Fruit fly (Drosophila melanogaster): ENCODE data around the gene CG31368.

Gene CG31368

dm6 chr3R:11887114-11888037 lies 4.8 kb downstream of the CG31368 start, which contains the start of gene mthl5 (continued):
- no peak for TF ChIP-seq pfk (GFP tag; optimal IDR thresholded peaks at IDR 0.05)
- TF ChIP-seq ttk (GFP tag; IDR thresholded peaks at IDR 0.05), result peak; percentile 75
- TF ChIP-seq TFAM (GFP tag; optimal IDR thresholded peaks at IDR 0.05), result peak; percentile 16
- no peak for TF ChIP-seq Fer1 (GFP tag; optimal IDR thresholded peaks at IDR 0.05)
- TF ChIP-seq C15 (GFP tag; IDR thresholded peaks at IDR 0.05), result 0 out of 3 replicates have a peak, but pooled peaks have one; percentile 47
- TF ChIP-seq ATbp (GFP tag; optimal IDR thresholded peaks at IDR 0.05), result peak; percentile 76
- peak; percentile 71 for TF ChIP-seq CG7786 (GFP tag; optimal IDR thresholded peaks at IDR 0.05)
- TF ChIP-seq Mad (GFP tag; optimal IDR thresholded peaks at IDR 0.05), result peak; percentile 31
- TF ChIP-seq gt (GFP tag; IDR thresholded peaks at IDR 0.05), result no peak
- TF ChIP-seq CG34224 (GFP tag; IDR thresholded peaks at IDR 0.05; ENCODE audit: partially characterized antibody), result no peak
- TF ChIP-seq stc (GFP tag; IDR thresholded peaks at IDR 0.05), result peak; percentile 71
- peak; percentile 48; the same call in 1 of the 2 replicates for TF ChIP-seq H2.0 (GFP tag; IDR thresholded peaks at IDR 0.05)
- TF ChIP-seq Elba2 (GFP tag; optimal IDR thresholded peaks at IDR 0.05), result no peak
- TF ChIP-seq CG12659 (GFP tag; optimal IDR thresholded peaks at IDR 0.05), result peak; percentile 73
- TF ChIP-seq Gsc (GFP tag; IDR thresholded peaks at IDR 0.05), result peak; percentile 55
- TF ChIP-seq rib (GFP tag; IDR thresholded peaks at IDR 0.05), result no peak
- TF ChIP-seq Neu2 (GFP tag; optimal IDR thresholded peaks at IDR 0.05; ENCODE audit: borderline replicate concordance), result no peak
- TF ChIP-seq corto (GFP tag; optimal IDR thresholded peaks at IDR 0.05), result peak; percentile 74
- peak; percentile 71 for TF ChIP-seq Drgx (GFP tag; IDR thresholded peaks at IDR 0.05)
- peak; percentile 87 for TF ChIP-seq bab2 (GFP tag; optimal IDR thresholded peaks at IDR 0.05)
- peak; percentile 43 for TF ChIP-seq ab (GFP tag; optimal IDR thresholded peaks at IDR 0.05)
- TF ChIP-seq CG34376 (GFP tag; optimal IDR thresholded peaks at IDR 0.05), result no peak
- peak; percentile 44 for TF ChIP-seq Hmx (GFP tag; optimal IDR thresholded peaks at IDR 0.05)
- TF ChIP-seq ssp (GFP tag; IDR thresholded peaks at IDR 0.05), result peak; percentile 64
- peak; percentile 62 for TF ChIP-seq CG32772 (GFP tag; IDR thresholded peaks at IDR 0.05)
- peak; percentile 80 for TF ChIP-seq CG4820 (GFP tag; optimal IDR thresholded peaks at IDR 0.05)
- TF ChIP-seq bigmax (GFP tag; optimal IDR thresholded peaks at IDR 0.05), result no peak
- peak; percentile 71 for TF ChIP-seq CG32767 (GFP tag; IDR thresholded peaks at IDR 0.05)
- TF ChIP-seq Dip3 (GFP tag; optimal IDR thresholded peaks at IDR 0.05), result peak; percentile 54
- TF ChIP-seq nom (GFP tag; optimal IDR thresholded peaks at IDR 0.05), result peak; percentile 74
- peak; percentile 11; the same call in 1 of the 2 replicates for TF ChIP-seq sim (GFP tag; IDR thresholded peaks at IDR 0.05)
- TF ChIP-seq tap (tag; optimal IDR thresholded peaks at IDR 0.05), result peak; percentile 45
- TF ChIP-seq CG12236 (GFP tag; optimal IDR thresholded peaks at IDR 0.05), result peak; percentile 47
- TF ChIP-seq Nf-YA (GFP tag; IDR thresholded peaks at IDR 0.05), result peak; percentile 58
- TF ChIP-seq CG9215 (GFP tag; IDR thresholded peaks at IDR 0.05), result peak; percentile 64
- TF ChIP-seq croc (GFP tag; conservative IDR thresholded peaks at IDR 0.05), result peak; percentile 64
- peak; percentile 95 for TF ChIP-seq Ets65A (GFP tag)
- peak; percentile 80 for TF ChIP-seq Gug (GFP tag; IDR thresholded peaks at IDR 0.05)
- peak; percentile 66 for TF ChIP-seq fu2 (GFP tag; optimal IDR thresholded peaks at IDR 0.05)
- no peak for TF ChIP-seq vnd (GFP tag; IDR thresholded peaks at IDR 0.05; ENCODE audit: partially characterized antibody)
- no peak for TF ChIP-seq CG12299 (tag; optimal IDR thresholded peaks at IDR 0.05)
- peak; percentile 31; the same call in 1 of the 2 replicates for TF ChIP-seq dati (GFP tag; IDR thresholded peaks at IDR 0.05)
- no peak for TF ChIP-seq pros (GFP tag; optimal IDR thresholded peaks at IDR 0.05)
- TF ChIP-seq lov (optimal IDR thresholded peaks at IDR 0.05), result no peak
- no peak for TF ChIP-seq lov (GFP tag; IDR thresholded peaks at IDR 0.05)
- peak; percentile 43; the same call in 1 of the 2 replicates for TF ChIP-seq ro (GFP tag; IDR thresholded peaks at IDR 0.05)
- TF ChIP-seq Stat92E (GFP tag; optimal IDR thresholded peaks at IDR 0.05), result peak in 1 of 3 experiments; percentile 21
- TF ChIP-seq CG11085 (GFP tag; IDR thresholded peaks at IDR 0.05), result no peak
- TF ChIP-seq CG11695 (GFP tag; IDR thresholded peaks at IDR 0.05), result peak; percentile 81
- peak; percentile 35 for TF ChIP-seq CG15073 (GFP tag; optimal IDR thresholded peaks at IDR 0.05)

Measured in whole organism, embryonic.